Worm (Caenorhabditis elegans) whole organism, midembryonic: ENCODE data around the gene E02H9.3.

Experiments
- T22C8.4 ChIP-seq: fragments of 200-800 bp; sonication (Bioruptor generic); IDR thresholded peaks from 2 replicates; pipeline ENCODE4 v1.3.6; 2022; ENCODE audit warnings: missing genetic modification characterization, missing compliant biosample characterization
- cog-1 ChIP-seq: sonication (generic microtip); optimal IDR thresholded peaks from 2 replicates; lab custom pipeline; 2016; ENCODE audit warnings: missing genetic modification characterization, missing compliant biosample characterization
- flt-1 ChIP-seq: fragments of 200-800 bp; sonication (Bioruptor generic); IDR thresholded peaks from 2 replicates; pipeline ENCODE4 v1.3.6; 2022; ENCODE audit warnings: missing genetic modification characterization, missing compliant biosample characterization
- klf-2 ChIP-seq: fragments of 200-800 bp; sonication (Bioruptor generic); conservative IDR thresholded peaks from 2 replicates; pipeline ENCODE4 v1.3.6; 2022; ENCODE audit warnings: missing genetic modification reagents, missing genetic modification characterization, missing compliant biosample characterization
- med-1 ChIP-seq: sonication (generic microtip); optimal IDR thresholded peaks from 2 replicates; lab custom pipeline; 2017; ENCODE audit warnings: missing genetic modification characterization, mild to moderate bottlenecking, missing compliant biosample characterization, antibody characterized with exemption, missing genetic modification reagents; ENCODE audit not compliant: insufficient read depth
- ref-1 ChIP-seq: fragments of 200-800 bp; sonication (Bioruptor generic); conservative IDR thresholded peaks from 2 replicates; pipeline ENCODE4 v1.3.6; 2022; ENCODE audit warnings: missing genetic modification reagents, missing genetic modification characterization, missing compliant biosample characterization
- tab-1 ChIP-seq: fragments of 200-800 bp; sonication (Bioruptor generic); IDR thresholded peaks from 2 replicates; pipeline ENCODE4 v1.3.6; 2022; ENCODE audit warnings: missing genetic modification characterization, missing compliant biosample characterization
- ztf-23 ChIP-seq: fragments of 200-800 bp; sonication (Bioruptor generic); IDR thresholded peaks from 2 replicates; pipeline ENCODE4 v1.3.6; 2022; ENCODE audit warnings: missing genetic modification reagents, missing genetic modification characterization, missing compliant biosample characterization
- ztf-29 ChIP-seq: fragments of 200-800 bp; sonication (Bioruptor generic); IDR thresholded peaks from 2 replicates; pipeline ENCODE4 v1.3.6; 2022; ENCODE audit warnings: missing genetic modification reagents, missing genetic modification characterization, missing compliant biosample characterization

ce11 chrIII:2438543-2438942 lies 20.3 kb upstream of the E02H9.3 start, which contains the start of gene E02H9.13:
- no peak for TF ChIP-seq tab-1
- TF ChIP-seq klf-2 (GFP tag; lab: Robert Waterston, UW), result no peak
- TF ChIP-seq flt-1, result no peak
- no peak for TF ChIP-seq cog-1 (tag; lab: Kevin White, UChicago)
- no peak for TF ChIP-seq med-1
- TF ChIP-seq T22C8.4 (GFP tag; lab: Robert Waterston, UW), result no peak
- no peak for TF ChIP-seq ztf-23 (GFP tag; lab: Robert Waterston, UW)
- no peak for TF ChIP-seq ztf-29 (GFP tag; lab: Robert Waterston, UW)
- TF ChIP-seq ref-1, result no peak
